Worm (Caenorhabditis elegans) whole organism, L4 larva: Measurements from ENCODE around the gene C13B4.1.

Source experiments
- F44E2.7 ChIP-seq: fragments of 200-800 bp; sonication (Bioruptor generic); IDR thresholded peaks from 2 replicates; pipeline ENCODE4 v2.1.2; 2022; ENCODE audit warnings: missing genetic modification characterization, missing compliant biosample characterization
- ceh-28 ChIP-seq: fragments of 150-350 bp; optimal IDR thresholded peaks from 2 replicates; lab custom pipeline; 2014; ENCODE audit warnings: missing biosample characterization, missing genetic modification reagents, missing genetic modification characterization
- gei-8 ChIP-seq: fragments of 200-800 bp; sonication (Bioruptor generic); optimal IDR thresholded peaks from 2 replicates; lab custom pipeline; 2018; ENCODE audit warnings: mild to moderate bottlenecking, missing genetic modification characterization, missing compliant biosample characterization
- lin-15B ChIP-seq: fragments of 150-350 bp; sonication (generic microtip); optimal IDR thresholded peaks from 3 replicates; lab custom pipeline; 2014; ENCODE audit warnings: missing biosample characterization, missing genetic modification characterization
- mdl-1 ChIP-seq, 2 experiments: fragments of 150-350 bp in 1 of 2; sonication (generic microtip) in 1 of 2; optimal IDR thresholded peaks; 2 replicates each; lab custom pipeline; 2014 to 2017; ENCODE audit warnings: missing biosample characterization in 2 of 2, missing genetic modification characterization in 2 of 2

DNA sequence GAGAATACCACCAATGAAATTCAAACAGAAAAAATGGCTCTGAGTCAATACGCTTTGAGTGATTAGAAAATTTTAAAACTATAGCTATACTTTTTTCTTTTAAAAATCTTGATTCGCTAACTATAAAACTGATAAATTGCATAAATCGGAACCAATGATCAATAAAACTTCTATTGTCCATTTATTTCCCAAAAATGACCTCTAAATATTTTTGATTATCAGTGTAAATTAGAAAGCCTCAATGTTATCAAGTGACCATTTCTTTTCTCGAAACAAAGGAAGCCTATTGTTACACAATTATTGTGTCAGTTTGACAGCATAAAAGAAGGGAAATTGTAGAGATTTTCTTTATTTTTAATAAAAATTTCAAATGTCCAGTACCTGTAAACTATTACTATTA is 20.7 kb upstream of the C13B4.1 start, which contains the start of gene K10H10.4:
- TF ChIP-seq lin-15B (tag; lab: Kevin White, UChicago), result no peak
- TF ChIP-seq gei-8, result no peak
- no peak for TF ChIP-seq ceh-28 (tag; lab: Kevin White, UChicago)
- no peak for TF ChIP-seq mdl-1 (tag; optimal IDR thresholded peaks at IDR 0.05; lab: Kevin White, UChicago)
- TF ChIP-seq F44E2.7 (GFP tag; lab: Robert Waterston, UW), result no peak
